Worm (Caenorhabditis elegans): ENCODE data around the gene nas-33.

DNA sequence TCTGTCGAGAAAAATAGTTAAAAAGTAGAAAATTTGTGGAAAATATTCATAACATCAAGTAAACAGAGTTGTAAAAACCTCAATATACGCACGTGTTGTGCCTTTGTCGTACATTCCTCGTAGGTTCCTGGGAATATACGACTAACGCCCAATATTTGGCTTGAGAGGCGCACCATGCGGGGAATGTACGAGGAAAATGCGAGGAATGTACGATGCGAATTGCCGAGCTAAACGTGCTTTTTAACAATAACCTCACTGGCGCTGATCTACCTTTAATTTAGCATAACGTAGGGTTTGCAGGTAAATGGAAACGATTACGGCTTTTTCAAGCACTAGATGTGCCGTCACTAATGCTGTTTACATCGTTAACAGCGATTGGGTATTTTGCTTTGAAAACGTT is 13.4 kb upstream of the nas-33 start, which contains the start of gene C15B12.9:
- TF ChIP-seq lsy-2 (tag; optimal IDR thresholded peaks at IDR 0.05) (no peak), dmd-4 (tag; optimal IDR thresholded peaks at IDR 0.05) (no peak), ZK546.5 (tag; optimal IDR thresholded peaks at IDR 0.05) (no peak), sma-9 (GFP tag; optimal IDR thresholded peaks at IDR 0.05) (no peak), sma-9 (tag; optimal IDR thresholded peaks at IDR 0.05) (no peak), R02D3.7 (tag; optimal IDR thresholded peaks at IDR 0.05) (no peak), elt-3 (tag; optimal IDR thresholded peaks at IDR 0.05) (no peak), unc-39 (tag; optimal IDR thresholded peaks at IDR 0.05) (no peak), fos-1 (tag; optimal IDR thresholded peaks at IDR 0.05) (no peak)
